Worm (Caenorhabditis elegans): ENCODE data around the gene ncs-5.

DNA sequence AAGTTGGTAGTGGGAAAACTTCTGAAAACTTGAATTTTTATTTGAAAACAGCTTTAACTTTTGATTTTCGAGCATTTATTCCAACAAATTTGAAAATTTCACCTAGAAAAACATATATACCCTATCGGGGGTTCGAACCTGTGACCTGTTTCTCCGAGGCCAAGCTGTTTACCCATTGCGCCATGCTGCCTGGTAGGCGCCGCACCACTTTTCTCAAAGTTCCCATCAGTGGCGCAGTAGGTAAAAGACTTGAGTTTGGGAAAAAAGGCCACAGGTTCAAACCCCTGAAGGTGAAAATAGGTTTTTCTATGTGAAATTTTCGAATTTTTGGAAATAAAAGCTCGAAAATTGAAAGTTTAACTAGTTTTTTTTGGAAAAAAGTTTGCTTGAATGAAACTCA lies 39.0 kb upstream of the ncs-5 start:
- TF ChIP-seq unc-62 (GFP tag; optimal IDR thresholded peaks at IDR 0.05) (no peak), B0035.1 (tag; optimal IDR thresholded peaks at IDR 0.05) (no peak), pha-4 (tag; optimal IDR thresholded peaks at IDR 0.05) (no peak)

Measured in whole organism, young adult.